Fruit fly (Drosophila melanogaster): ENCODE results near the gene sev.

- TF ChIP-seq CG8478 (optimal IDR thresholded peaks at IDR 0.05) (no peak), CTCF (optimal IDR thresholded peaks at IDR 0.05) (no peak)
These were observed 23.6 kb upstream of the sev start for dm6 chrX:11109670-11110069.

Data from S2 (cell line).